Worm (Caenorhabditis elegans): ENCODE results near the gene C08E3.1.

DNA sequence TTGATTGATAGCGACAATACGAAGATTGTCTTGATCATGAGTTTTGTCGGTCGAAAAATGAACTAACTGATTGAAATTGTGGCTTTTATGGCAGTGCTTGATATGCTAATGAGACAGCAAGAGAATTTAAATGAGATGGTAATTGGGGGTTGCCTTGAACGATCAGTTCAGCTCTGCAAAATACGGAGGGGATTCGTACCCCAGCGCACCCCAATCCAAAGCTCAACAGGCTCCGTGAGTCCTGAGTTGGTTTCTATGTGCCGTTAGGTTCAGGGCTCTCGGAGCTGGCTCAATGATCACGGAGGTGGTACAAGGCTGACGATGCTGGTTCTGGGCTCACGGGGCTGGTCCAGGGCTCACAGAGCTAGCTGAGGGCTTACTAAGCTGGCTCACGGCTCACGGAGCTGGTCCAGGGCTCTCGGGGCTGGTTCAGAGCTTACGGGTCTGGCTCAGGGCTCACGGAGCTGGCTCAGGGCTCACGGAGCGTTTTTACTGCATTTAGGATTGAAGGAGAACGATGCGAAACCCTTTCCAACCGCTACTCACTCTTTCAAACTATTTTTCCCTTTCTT is 11.3 kb downstream of the C08E3.1 start, which contains the start of gene ZC204.6:
- TF ChIP-seq snpc-4 (tag; optimal IDR thresholded peaks at IDR 0.05) (no peak), unc-62 (GFP tag; optimal IDR thresholded peaks at IDR 0.05) (no peak), lsy-2 (tag; optimal IDR thresholded peaks at IDR 0.05) (no peak), lin-13 (GFP tag; optimal IDR thresholded peaks at IDR 0.05) (no peak), nhr-25 (tag; optimal IDR thresholded peaks at IDR 0.05) (no peak)

Measured in whole organism, L2 larva.